Worm (Caenorhabditis elegans) whole organism, L2 larva: ENCODE data around the gene ufl-1.

Source experiments
- C34F6.9 ChIP-seq: fragments of 150-350 bp; optimal IDR thresholded peaks from 2 replicates; lab custom pipeline; 2014; ENCODE audit warnings: missing biosample characterization, missing genetic modification characterization
- F13H6.1 ChIP-seq: sonication (generic microtip); optimal IDR thresholded peaks from 2 replicates; lab custom pipeline; 2016; ENCODE audit warnings: missing genetic modification characterization, missing compliant biosample characterization
- R02D3.7 ChIP-seq: fragments of 150-350 bp; optimal IDR thresholded peaks from 2 replicates; lab custom pipeline; 2014; ENCODE audit warnings: missing biosample characterization, missing genetic modification characterization
- Y55F3AM.14 ChIP-seq: fragments of 200-800 bp; sonication (Bioruptor generic); optimal IDR thresholded peaks from 2 replicates; lab custom pipeline; 2018; ENCODE audit warnings: mild to moderate bottlenecking, missing genetic modification characterization, missing compliant biosample characterization
- ZK546.5 ChIP-seq: sonication (generic microtip); optimal IDR thresholded peaks from 2 replicates; lab custom pipeline; 2017; ENCODE audit warnings: missing biosample characterization, missing genetic modification characterization
- alr-1 ChIP-seq: fragments of 150-350 bp; optimal IDR thresholded peaks from 2 replicates; lab custom pipeline; 2014; ENCODE audit warnings: missing biosample characterization, missing genetic modification characterization
- aly-2 ChIP-seq: fragments of 150-350 bp; optimal IDR thresholded peaks from 2 replicates; lab custom pipeline; 2014; ENCODE audit warnings: missing biosample characterization, missing genetic modification characterization
- ama-1 ChIP-seq: fragments of 150-350 bp; optimal IDR thresholded peaks from 2 replicates; lab custom pipeline; 2018; ENCODE audit warnings: inconsistent platforms
- blmp-1 ChIP-seq: sonication (generic microtip); optimal IDR thresholded peaks from 2 replicates; lab custom pipeline; 2017; ENCODE audit warnings: missing genetic modification characterization, mild to moderate bottlenecking, missing compliant biosample characterization, antibody characterized with exemption, moderate library complexity; ENCODE audit not compliant: insufficient read depth
- ceh-16 ChIP-seq: fragments of 150-350 bp; optimal IDR thresholded peaks from 2 replicates; lab custom pipeline; 2014; ENCODE audit warnings: missing biosample characterization, missing genetic modification characterization
- ceh-82 ChIP-seq: fragments of 150-350 bp; optimal IDR thresholded peaks from 2 replicates; lab custom pipeline; 2014; ENCODE audit warnings: missing biosample characterization, missing genetic modification characterization
- crh-2 ChIP-seq: sonication (generic microtip); optimal IDR thresholded peaks from 2 replicates; lab custom pipeline; 2017; ENCODE audit warnings: missing biosample characterization, missing genetic modification characterization
- dmd-4 ChIP-seq: sonication (generic microtip); optimal IDR thresholded peaks from 2 replicates; lab custom pipeline; 2017; ENCODE audit warnings: missing biosample characterization, missing genetic modification characterization
- egl-27 ChIP-seq: sonication (generic microtip); optimal IDR thresholded peaks from 3 replicates; lab custom pipeline; 2017; ENCODE audit warnings: missing biosample characterization, missing genetic modification reagents, missing genetic modification characterization
- elt-1 ChIP-seq: fragments of 150-350 bp; optimal IDR thresholded peaks from 2 replicates; lab custom pipeline; 2014; ENCODE audit warnings: missing biosample characterization, missing genetic modification characterization
- elt-3 ChIP-seq: sonication (generic microtip); optimal IDR thresholded peaks from 2 replicates; lab custom pipeline; 2017; ENCODE audit warnings: missing biosample characterization, missing genetic modification characterization
- fos-1 ChIP-seq: fragments of 150-350 bp; optimal IDR thresholded peaks from 2 replicates; lab custom pipeline; 2014; ENCODE audit warnings: missing biosample characterization, missing genetic modification characterization
- gmeb-1 ChIP-seq: fragments of 150-350 bp; optimal IDR thresholded peaks from 2 replicates; lab custom pipeline; 2014; ENCODE audit warnings: missing biosample characterization, missing genetic modification characterization
- lin-11 ChIP-seq: fragments of 150-350 bp; sonication (generic microtip); optimal IDR thresholded peaks from 2 replicates; lab custom pipeline; 2014; ENCODE audit warnings: missing biosample characterization, missing genetic modification characterization, inconsistent platforms, mixed read lengths
- lin-13 ChIP-seq: fragments of 150-350 bp; optimal IDR thresholded peaks from 2 replicates; lab custom pipeline; 2014; ENCODE audit warnings: missing biosample characterization, missing genetic modification reagents, missing genetic modification characterization
- lin-39 ChIP-seq: fragments of 150-350 bp; optimal IDR thresholded peaks from 2 replicates; lab custom pipeline; 2014; ENCODE audit warnings: missing biosample characterization, missing genetic modification reagents, missing genetic modification characterization
- lsy-2 ChIP-seq, 2 experiments: fragments of 150-350 bp in 1 of 2; sonication (generic microtip) in 1 of 2; optimal IDR thresholded peaks; 2 replicates each; lab custom pipeline; 2014 to 2017; ENCODE audit warnings: missing biosample characterization in 2 of 2, missing genetic modification characterization in 2 of 2
- mab-5 ChIP-seq: fragments of 150-350 bp; optimal IDR thresholded peaks from 2 replicates; lab custom pipeline; 2014; ENCODE audit warnings: missing biosample characterization, missing genetic modification characterization
- mbf-1 ChIP-seq: sonication (generic microtip); optimal IDR thresholded peaks from 2 replicates; lab custom pipeline; 2017; ENCODE audit warnings: missing biosample characterization, missing genetic modification characterization
- mdl-1 ChIP-seq, 2 experiments: fragments of 150-350 bp in 1 of 2; sonication (generic microtip) in 1 of 2; optimal IDR thresholded peaks; 2 replicates each; lab custom pipeline; 2017; ENCODE audit warnings: missing biosample characterization in 2 of 2, missing genetic modification characterization in 2 of 2
- nhr-10 ChIP-seq: sonication (generic microtip); optimal IDR thresholded peaks from 2 replicates; lab custom pipeline; 2017; ENCODE audit warnings: missing biosample characterization, missing genetic modification characterization
- nhr-11 ChIP-seq: fragments of 150-350 bp; optimal IDR thresholded peaks from 2 replicates; lab custom pipeline; 2014; ENCODE audit warnings: missing biosample characterization, missing genetic modification characterization
- nhr-12 ChIP-seq: fragments of 150-350 bp; optimal IDR thresholded peaks from 2 replicates; lab custom pipeline; 2014; ENCODE audit warnings: missing biosample characterization, missing genetic modification characterization
- nhr-129 ChIP-seq: fragments of 150-350 bp; optimal IDR thresholded peaks from 2 replicates; lab custom pipeline; 2014; ENCODE audit warnings: missing biosample characterization, missing genetic modification characterization
- nhr-21 ChIP-seq: fragments of 150-350 bp; optimal IDR thresholded peaks from 2 replicates; lab custom pipeline; 2014; ENCODE audit warnings: missing biosample characterization, missing genetic modification characterization
- nhr-23 ChIP-seq: fragments of 150-350 bp; optimal IDR thresholded peaks from 2 replicates; lab custom pipeline; 2014; ENCODE audit warnings: missing biosample characterization, missing genetic modification reagents, missing genetic modification characterization
- nhr-237 ChIP-seq: fragments of 150-350 bp; optimal IDR thresholded peaks from 2 replicates; lab custom pipeline; 2014; ENCODE audit warnings: missing biosample characterization, missing genetic modification characterization
- nhr-25 ChIP-seq: fragments of 150-350 bp; sonication (generic microtip); optimal IDR thresholded peaks from 3 replicates; lab custom pipeline; 2014; ENCODE audit warnings: missing biosample characterization, missing genetic modification characterization
- nhr-6 ChIP-seq: fragments of 150-350 bp; optimal IDR thresholded peaks from 2 replicates; lab custom pipeline; 2014; ENCODE audit warnings: missing biosample characterization, missing genetic modification characterization
- nhr-77 ChIP-seq: fragments of 150-350 bp; optimal IDR thresholded peaks from 2 replicates; lab custom pipeline; 2014; ENCODE audit warnings: missing biosample characterization, missing genetic modification characterization
- peb-1 ChIP-seq: fragments of 150-350 bp; optimal IDR thresholded peaks from 2 replicates; lab custom pipeline; 2014; ENCODE audit warnings: missing biosample characterization, missing genetic modification characterization
- sem-4 ChIP-seq: fragments of 150-350 bp; optimal IDR thresholded peaks from 2 replicates; lab custom pipeline; 2014; ENCODE audit warnings: missing biosample characterization, missing genetic modification reagents, missing genetic modification characterization
- skn-1 ChIP-seq: sonication (generic microtip); optimal IDR thresholded peaks from 2 replicates; lab custom pipeline; 2017; ENCODE audit warnings: missing biosample characterization, missing genetic modification characterization
- sma-3 ChIP-seq: sonication (generic microtip); optimal IDR thresholded peaks from 2 replicates; lab custom pipeline; 2016; ENCODE audit warnings: missing genetic modification reagents, missing genetic modification characterization, missing compliant biosample characterization
- sma-9 ChIP-seq, 2 experiments: fragments of 150-350 bp in 1 of 2; sonication (generic microtip) in 1 of 2; optimal IDR thresholded peaks; 2 replicates each; lab custom pipeline; 2014 to 2016; ENCODE audit warnings: missing genetic modification characterization in 2 of 2, mild to moderate bottlenecking in 1 of 2, missing biosample characterization in 1 of 2, missing compliant biosample characterization in 1 of 2, missing genetic modification reagents in 1 of 2, moderate library complexity in 1 of 2
- snpc-4 ChIP-seq: fragments of 150-350 bp; optimal IDR thresholded peaks from 2 replicates; lab custom pipeline; 2014; ENCODE audit warnings: missing biosample characterization, missing genetic modification characterization
- unc-39 ChIP-seq: fragments of 150-350 bp; optimal IDR thresholded peaks from 2 replicates; lab custom pipeline; 2014; ENCODE audit warnings: missing biosample characterization, missing genetic modification characterization
- unc-55 ChIP-seq: fragments of 150-350 bp; sonication (generic microtip); optimal IDR thresholded peaks from 3 replicates; lab custom pipeline; 2014; ENCODE audit warnings: missing biosample characterization, missing genetic modification reagents, missing genetic modification characterization
- unc-62 ChIP-seq: fragments of 150-350 bp; optimal IDR thresholded peaks from 2 replicates; lab custom pipeline; 2014; ENCODE audit warnings: missing biosample characterization, missing genetic modification reagents, missing genetic modification characterization
- zag-1 ChIP-seq: fragments of 150-350 bp; optimal IDR thresholded peaks from 2 replicates; lab custom pipeline; 2014; ENCODE audit warnings: missing biosample characterization, missing genetic modification characterization
- ztf-1 ChIP-seq: fragments of 200-800 bp; sonication (Bioruptor generic); conservative IDR thresholded peaks from 2 replicates; pipeline ENCODE4 v1.3.6; 2022; ENCODE audit warnings: missing genetic modification characterization, missing compliant biosample characterization
- ztf-11 ChIP-seq: sonication (generic microtip); optimal IDR thresholded peaks from 2 replicates; lab custom pipeline; 2017; ENCODE audit warnings: missing biosample characterization, missing genetic modification characterization
- ztf-4 ChIP-seq: fragments of 150-350 bp; optimal IDR thresholded peaks from 2 replicates; lab custom pipeline; 2014; ENCODE audit warnings: missing biosample characterization, missing genetic modification characterization

The ufl-1 gene

ce11 chrIV:7036790-7037189 lies at the start of gene ufl-1:
ufl-1 (minus strand) TSS chrIV:7036859.
- TF ChIP-seq elt-1 (tag; lab: Kevin White, UChicago), result no peak
- TF ChIP-seq ceh-82, result no peak
- TF ChIP-seq peb-1, result no peak
- no peak for TF ChIP-seq dmd-4

ce11 chrIV:7084632-7085160 lies 48.0 kb upstream of the ufl-1 start, which contains the start of gene rps-4:
rps-4 (minus strand) TSS chrIV:7084682.
- no peak for TF ChIP-seq elt-3
- no peak for TF ChIP-seq ztf-11 (tag; lab: Kevin White, UChicago)
- peak; percentile 71 for TF ChIP-seq ama-1
- peak; percentile 95 for TF ChIP-seq C34F6.9 (tag; lab: Kevin White, UChicago)
- TF ChIP-seq nhr-129, result peak; percentile 84
- peak; percentile 88 for TF ChIP-seq sma-3 (GFP tag; lab: Kevin White, UChicago)
- TF ChIP-seq alr-1 (tag; lab: Kevin White, UChicago), result no peak
- TF ChIP-seq mdl-1 (tag; optimal IDR thresholded peaks at IDR 0.05; lab: Kevin White, UChicago), result peak in 1 of 2 experiments; percentile 49
- TF ChIP-seq nhr-25 (tag; lab: Kevin White, UChicago), result peak; percentile 93
- no peak for TF ChIP-seq elt-1 (tag; lab: Kevin White, UChicago)
- no peak for TF ChIP-seq nhr-237
- peak; percentile 16 for TF ChIP-seq ceh-16 (tag; lab: Kevin White, UChicago)
- TF ChIP-seq lin-13 (GFP tag; lab: Kevin White, UChicago), result peak; percentile 90
- peak; percentile 23 for TF ChIP-seq nhr-10
- peak; percentile 35 for TF ChIP-seq ZK546.5 (tag; lab: Kevin White, UChicago)
- peak; percentile 43 for TF ChIP-seq blmp-1 (tag; lab: Kevin White, UChicago)
- peak; percentile 92 for TF ChIP-seq crh-2 (tag; lab: Kevin White, UChicago)
- TF ChIP-seq ztf-1, result no peak
- peak; percentile 79 for TF ChIP-seq sem-4
- TF ChIP-seq aly-2 (tag; lab: Kevin White, UChicago), result no peak
- no peak for TF ChIP-seq nhr-23 (tag; lab: Kevin White, UChicago)
- TF ChIP-seq lsy-2 (tag; optimal IDR thresholded peaks at IDR 0.05; lab: Kevin White, UChicago), result peak; percentile 78 to 95
- TF ChIP-seq mbf-1 (tag; lab: Kevin White, UChicago), result no peak
- TF ChIP-seq F13H6.1 (tag; lab: Kevin White, UChicago), result peak; percentile 79
- no peak for TF ChIP-seq nhr-77
- TF ChIP-seq nhr-12, result no peak
- TF ChIP-seq Y55F3AM.14 (GFP tag; lab: Kevin White, UChicago), result no peak
- peak; percentile 85 for TF ChIP-seq fos-1 (tag; lab: Kevin White, UChicago)
- TF ChIP-seq ztf-4 (tag; lab: Kevin White, UChicago), result peak; percentile 41
- no peak for TF ChIP-seq unc-62 (GFP tag; lab: Kevin White, UChicago)
- peak; percentile 79 for TF ChIP-seq mab-5 (tag; lab: Kevin White, UChicago)
- peak; percentile 63 for TF ChIP-seq egl-27 (tag; lab: Kevin White, UChicago)
- TF ChIP-seq nhr-11, result no peak
- TF ChIP-seq nhr-6 (tag; lab: Kevin White, UChicago), result peak; percentile 66
- peak; percentile 87 for TF ChIP-seq lin-11 (tag; lab: Kevin White, UChicago)
- TF ChIP-seq unc-39 (tag; lab: Kevin White, UChicago), result no peak
- peak; percentile 75 for TF ChIP-seq sma-9 (GFP tag; optimal IDR thresholded peaks at IDR 0.05; lab: Kevin White, UChicago)
- no peak for TF ChIP-seq sma-9 (tag; optimal IDR thresholded peaks at IDR 0.05; lab: Kevin White, UChicago)
- peak; percentile 17 for TF ChIP-seq skn-1
- peak; percentile 82 for TF ChIP-seq nhr-21
- peak; percentile 59 for TF ChIP-seq zag-1 (tag; lab: Kevin White, UChicago)
- TF ChIP-seq unc-55 (GFP tag; lab: Kevin White, UChicago), result peak; percentile 92
- no peak for TF ChIP-seq dmd-4
- peak; percentile 90 for TF ChIP-seq gmeb-1 (tag; lab: Kevin White, UChicago)
- TF ChIP-seq lin-39 (tag; lab: Kevin White, UChicago), result no peak
- peak; percentile 78 for TF ChIP-seq snpc-4
- no peak for TF ChIP-seq peb-1
- TF ChIP-seq R02D3.7, result peak; percentile 36
- no peak for TF ChIP-seq ceh-82
- TF ChIP-seq, all 48 proteins: peak for 29
